Fruit fly (Drosophila melanogaster) whole organism, pupa: ENCODE results near the gene eIF5B.
A peak's percentile ranks its signal among the peaks of the same experiment; 100 is the strongest.

Experiments used
- CG10348 ChIP-seq: fragments of 200-800 bp; sonication (Bioruptor generic); IDR thresholded peaks from 2 replicates; pipeline ENCODE4 v1.3.6; 2022; ENCODE audit warnings: missing biosample characterization, missing genetic modification characterization
- CG12605 ChIP-seq: fragments of 200-800 bp; sonication (Bioruptor generic); IDR thresholded peaks from 2 replicates; pipeline ENCODE4 v1.3.6; 2022; ENCODE audit warnings: missing biosample characterization, missing genetic modification characterization
- CG13204 ChIP-seq: fragments of 200-800 bp; sonication (Bioruptor generic); optimal IDR thresholded peaks from 2 replicates; lab custom pipeline; 2018; ENCODE audit warnings: missing biosample characterization, mild to moderate bottlenecking, missing genetic modification characterization, moderate library complexity
- CG14655 ChIP-seq: fragments of 200-800 bp; sonication (Bioruptor generic); optimal IDR thresholded peaks from 3 replicates; lab custom pipeline; 2017; ENCODE audit warnings: mild to moderate bottlenecking, missing biosample characterization, missing genetic modification reagents, missing genetic modification characterization
- CG15710 ChIP-seq: fragments of 200-800 bp; sonication (Bioruptor generic); optimal IDR thresholded peaks from 2 replicates; lab custom pipeline; 2018; ENCODE audit warnings: missing biosample characterization, mild to moderate bottlenecking, missing genetic modification characterization, moderate library complexity
- CG17806 ChIP-seq: fragments of 200-800 bp; sonication (Bioruptor generic); optimal IDR thresholded peaks from 2 replicates; lab custom pipeline; 2018; ENCODE audit warnings: missing biosample characterization, mild to moderate bottlenecking, missing genetic modification characterization, moderate library complexity
- CG32121 ChIP-seq: fragments of 200-800 bp; sonication (Bioruptor generic); IDR thresholded peaks from 2 replicates; pipeline ENCODE4 v1.3.6; 2022; ENCODE audit warnings: missing biosample characterization, missing genetic modification characterization
- CG34367 ChIP-seq: fragments of 200-800 bp; sonication (Bioruptor generic); optimal IDR thresholded peaks from 2 replicates; lab custom pipeline; 2018; ENCODE audit warnings: missing biosample characterization, mild to moderate bottlenecking, missing genetic modification characterization
- CG4496 ChIP-seq: fragments of 200-800 bp; sonication (Bioruptor generic); IDR thresholded peaks from 3 replicates; pipeline ENCODE4 v1.3.6; 2022; ENCODE audit warnings: missing biosample characterization, missing genetic modification characterization
- CG8159 ChIP-seq: fragments of 200-800 bp; sonication (Bioruptor generic); optimal IDR thresholded peaks from 3 replicates; lab custom pipeline; 2018; ENCODE audit warnings: missing biosample characterization, mild to moderate bottlenecking, missing genetic modification characterization, moderate library complexity
- CG8301 ChIP-seq: fragments of 200-800 bp; sonication (Bioruptor generic); optimal IDR thresholded peaks from 2 replicates; lab custom pipeline; 2018; ENCODE audit warnings: missing biosample characterization, mild to moderate bottlenecking, missing genetic modification characterization
- CG9948 ChIP-seq: fragments of 200-800 bp; sonication (Bioruptor generic); optimal IDR thresholded peaks from 2 replicates; lab custom pipeline; 2018; ENCODE audit warnings: missing biosample characterization, mild to moderate bottlenecking, missing genetic modification characterization, moderate library complexity
- D1 ChIP-seq: fragments of 200-800 bp; sonication (Bioruptor generic); optimal IDR thresholded peaks from 2 replicates; lab custom pipeline; 2018; ENCODE audit warnings: missing biosample characterization, mild to moderate bottlenecking, missing genetic modification characterization, moderate library complexity
- EcR ChIP-seq: fragments of 200-800 bp; sonication (Bioruptor generic); optimal IDR thresholded peaks from 3 replicates; lab custom pipeline; 2019; ENCODE audit warnings: missing biosample characterization, missing genetic modification characterization, mild to moderate bottlenecking, moderate library complexity, missing genetic modification reagents
- Ets98B ChIP-seq: fragments of 200-800 bp; sonication (Bioruptor generic); IDR thresholded peaks from 2 replicates; pipeline ENCODE4 v1.3.6; 2022; ENCODE audit warnings: missing biosample characterization, missing genetic modification characterization
- Pif1A ChIP-seq: fragments of 200-800 bp; sonication (Bioruptor generic); optimal IDR thresholded peaks from 3 replicates; lab custom pipeline; 2016; ENCODE audit warnings: missing biosample characterization, missing genetic modification characterization
- Pif1B ChIP-seq: fragments of 200-800 bp; sonication (Bioruptor generic); optimal IDR thresholded peaks from 3 replicates; lab custom pipeline; 2016; ENCODE audit warnings: missing biosample characterization, missing genetic modification characterization
- Snoo ChIP-seq: fragments of 200-800 bp; sonication (Bioruptor generic); optimal IDR thresholded peaks from 3 replicates; lab custom pipeline; 2017; ENCODE audit warnings: missing biosample characterization, mild to moderate bottlenecking, missing genetic modification characterization, inconsistent platforms
- fd96Ca ChIP-seq: fragments of 200-800 bp; sonication (Bioruptor generic); IDR thresholded peaks from 3 replicates; pipeline ENCODE4 v1.3.6; 2022; ENCODE audit warnings: missing biosample characterization, missing genetic modification characterization
- gl ChIP-seq: fragments of 200-800 bp; sonication (Bioruptor generic); optimal IDR thresholded peaks from 2 replicates; lab custom pipeline; 2018; ENCODE audit warnings: missing biosample characterization, mild to moderate bottlenecking, missing genetic modification characterization
- rn ChIP-seq: fragments of 200-800 bp; sonication (Bioruptor generic); IDR thresholded peaks from 2 replicates; pipeline ENCODE4 v1.3.6; 2022; ENCODE audit warnings: missing biosample characterization, missing genetic modification characterization

The eIF5B gene

dm6 chr3L:3388708-3389665 lies 71.8 kb downstream of the eIF5B start:
- TF ChIP-seq fd96Ca (GFP tag; lab: Robert Waterston, UW): peak; percentile 87
- peak; percentile 74 for TF ChIP-seq CG8301 (tag; lab: Kevin White, UChicago)
- TF ChIP-seq CG13204: peak; percentile 91
- TF ChIP-seq CG17806: peak; percentile 76
- TF ChIP-seq CG14655 (GFP tag; lab: Kevin White, UChicago): peak; percentile 85
- TF ChIP-seq CG10348 (GFP tag; lab: Robert Waterston, UW): peak; percentile 45
- TF ChIP-seq CG12605 (GFP tag; lab: Robert Waterston, UW): peak; percentile 42
- peak; percentile 70 for TF ChIP-seq Pif1B (GFP tag; lab: Kevin White, UChicago)
- TF ChIP-seq CG8159 (tag; lab: Kevin White, UChicago): peak; percentile 75
- peak; percentile 53 for TF ChIP-seq Snoo (tag; lab: Kevin White, UChicago)
- TF ChIP-seq CG4496: peak; percentile 85
- peak; percentile 22 for TF ChIP-seq EcR
- TF ChIP-seq CG9948 (tag; lab: Kevin White, UChicago): peak; percentile 65
- peak; percentile 39 for TF ChIP-seq D1 (tag; lab: Kevin White, UChicago)
- peak; percentile 86 for TF ChIP-seq Ets98B
- peak; percentile 77 for TF ChIP-seq Pif1A (GFP tag; lab: Kevin White, UChicago)
- peak; percentile 43 for TF ChIP-seq gl (tag; lab: Kevin White, UChicago)
- peak; percentile 72 for TF ChIP-seq CG15710 (tag; lab: Kevin White, UChicago)
- TF ChIP-seq CG32121 (GFP tag; lab: Robert Waterston, UW): peak; percentile 78
- TF ChIP-seq CG34367 (tag; lab: Kevin White, UChicago): peak; percentile 47
- peak; percentile 85 for TF ChIP-seq rn (GFP tag; lab: Robert Waterston, UW)

DNA sequence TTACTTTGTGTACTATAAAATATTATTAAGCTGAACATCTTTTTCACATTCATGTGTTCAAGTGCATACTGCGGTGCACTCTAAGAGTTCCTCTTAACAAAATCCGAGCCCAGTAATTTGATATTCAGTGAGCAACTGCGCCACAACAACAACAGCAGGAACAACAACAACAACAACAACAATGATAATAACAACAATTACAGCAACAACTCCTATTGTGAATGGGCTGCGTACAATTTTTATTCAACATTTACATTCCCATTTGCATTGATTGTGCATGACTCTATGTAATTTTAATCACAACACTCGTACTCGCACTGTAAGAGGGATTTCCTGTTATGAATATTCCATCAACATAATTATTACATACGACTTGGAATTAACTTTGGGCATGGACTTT lies 73.2 kb downstream of the eIF5B start:
- TF ChIP-seq Snoo (tag; lab: Kevin White, UChicago) (no peak), CG12605 (GFP tag; lab: Robert Waterston, UW) (no peak), D1 (tag; lab: Kevin White, UChicago) (no peak), gl (tag; lab: Kevin White, UChicago) (no peak), CG34367 (tag; lab: Kevin White, UChicago) (no peak), CG8301 (tag; lab: Kevin White, UChicago) (peak; percentile 22), CG4496 (no peak), EcR (no peak), CG9948 (tag; lab: Kevin White, UChicago) (no peak)

- no peak for TF ChIP-seq D1 (tag; lab: Kevin White, UChicago)
- TF ChIP-seq rn (GFP tag; lab: Robert Waterston, UW): no peak
- TF ChIP-seq CG32121 (GFP tag; lab: Robert Waterston, UW): 0 out of 2 replicates have a peak, but pooled peaks have one; percentile 22
- TF ChIP-seq Ets98B: peak; percentile 24; the same call in 1 of the 2 replicates
- peak; percentile 26; the same call in 1 of the 2 replicates for TF ChIP-seq CG12605 (GFP tag; lab: Robert Waterston, UW)
- TF ChIP-seq CG14655 (GFP tag; lab: Kevin White, UChicago): peak; percentile 4
- no peak for TF ChIP-seq EcR
Observed at dm6 chr3L:3386730-3387129, 74.0 kb downstream of the eIF5B start.

dm6 chr3L:3385437-3385802 lies 75.4 kb downstream of the eIF5B start:
- TF ChIP-seq CG8301 (tag; lab: Kevin White, UChicago): no peak
- TF ChIP-seq EcR: peak; percentile 10
- TF ChIP-seq, all 21 proteins: peak for 1

- peak; percentile 49 for TF ChIP-seq Pif1A (GFP tag; lab: Kevin White, UChicago)
- peak; percentile 60 for TF ChIP-seq CG17806
- TF ChIP-seq CG13204: peak; percentile 10
- peak; percentile 83 for TF ChIP-seq EcR
- TF ChIP-seq CG8301 (tag; lab: Kevin White, UChicago): peak; percentile 37
- no peak for TF ChIP-seq gl (tag; lab: Kevin White, UChicago)
- TF ChIP-seq CG9948 (tag; lab: Kevin White, UChicago): peak; percentile 54
- peak; percentile 79 for TF ChIP-seq CG14655 (GFP tag; lab: Kevin White, UChicago)
- peak; percentile 77 for TF ChIP-seq CG8159 (tag; lab: Kevin White, UChicago)
- peak; percentile 60 for TF ChIP-seq CG4496
- peak; percentile 56 for TF ChIP-seq CG15710 (tag; lab: Kevin White, UChicago)
- no peak; the same call in 1 of the 2 replicates for TF ChIP-seq rn (GFP tag; lab: Robert Waterston, UW)
- no peak for TF ChIP-seq CG32121 (GFP tag; lab: Robert Waterston, UW)
- TF ChIP-seq CG12605 (GFP tag; lab: Robert Waterston, UW): no peak
- TF ChIP-seq CG34367 (tag; lab: Kevin White, UChicago): no peak
- TF ChIP-seq Snoo (tag; lab: Kevin White, UChicago): peak; percentile 75
- TF ChIP-seq Ets98B: peak; percentile 38; the same call in 1 of the 2 replicates
- peak; percentile 21 for TF ChIP-seq Pif1B (GFP tag; lab: Kevin White, UChicago)
- TF ChIP-seq D1 (tag; lab: Kevin White, UChicago): no peak
- TF ChIP-seq fd96Ca (GFP tag; lab: Robert Waterston, UW): 0 out of 3 replicates have a peak, but pooled peaks have one; percentile 25
- no peak for TF ChIP-seq CG10348 (GFP tag; lab: Robert Waterston, UW)
Observed at dm6 chr3L:3384596-3385436, 76.0 kb downstream of the eIF5B start.
